Worm (Caenorhabditis elegans) whole organism, L4 larva: Measurements from ENCODE around the gene T22D1.3.

Source experiments
- F44E2.7 ChIP-seq: fragments of 200-800 bp; sonication (Bioruptor generic); IDR thresholded peaks from 2 replicates; pipeline ENCODE4 v2.1.2; 2022; ENCODE audit warnings: missing genetic modification characterization, missing compliant biosample characterization
- fkh-10 ChIP-seq: fragments of 150-350 bp; optimal IDR thresholded peaks from 2 replicates; lab custom pipeline; 2014; ENCODE audit warnings: missing biosample characterization, missing genetic modification reagents, missing genetic modification characterization
- gei-8 ChIP-seq: fragments of 200-800 bp; sonication (Bioruptor generic); optimal IDR thresholded peaks from 2 replicates; lab custom pipeline; 2018; ENCODE audit warnings: mild to moderate bottlenecking, missing genetic modification characterization, missing compliant biosample characterization
- lir-3 ChIP-seq: sonication (generic microtip); optimal IDR thresholded peaks from 2 replicates; lab custom pipeline; 2016; ENCODE audit warnings: mild to moderate bottlenecking, missing genetic modification characterization, missing compliant biosample characterization
- tra-1 ChIP-seq: fragments of 200-800 bp; sonication (Bioruptor generic); IDR thresholded peaks from 2 replicates; pipeline ENCODE4 v1.3.6; 2022; ENCODE audit warnings: missing genetic modification reagents, missing genetic modification characterization, missing compliant biosample characterization

- TF ChIP-seq fkh-10 (GFP tag; lab: Kevin White, UChicago), result no peak
- no peak for TF ChIP-seq F44E2.7 (GFP tag; lab: Robert Waterston, UW)
- no peak for TF ChIP-seq lir-3 (tag; lab: Kevin White, UChicago)
- TF ChIP-seq gei-8, result no peak
- TF ChIP-seq tra-1 (GFP tag; lab: Robert Waterston, UW), result no peak
These were observed 5.9 kb upstream of the T22D1.3 start for ce11 chrIV:6907487-6907886.
